Fruit fly (Drosophila melanogaster) whole organism, prepupa: Measurements from ENCODE around the gene Sec15.

Experiments used
- Blimp-1 ChIP-seq: fragments of 200-800 bp; sonication (Bioruptor generic); optimal IDR thresholded peaks from 3 replicates; lab custom pipeline; 2017; ENCODE audit warnings: missing biosample characterization, missing genetic modification characterization, mild to moderate bottlenecking, moderate library complexity, missing genetic modification reagents
- CG10631 ChIP-seq: fragments of 200-800 bp; sonication (Bioruptor generic); optimal IDR thresholded peaks from 2 replicates; lab custom pipeline; 2016; ENCODE audit warnings: missing biosample characterization, missing genetic modification characterization
- CG11294 ChIP-seq: fragments of 200-800 bp; sonication (Bioruptor generic); IDR thresholded peaks from 2 replicates; pipeline ENCODE4 v1.3.6; 2022; ENCODE audit warnings: missing biosample characterization, missing genetic modification characterization
- CG11902 ChIP-seq: fragments of 200-800 bp; sonication (Bioruptor generic); optimal IDR thresholded peaks from 3 replicates; lab custom pipeline; 2016; ENCODE audit warnings: missing biosample characterization, missing genetic modification characterization
- CG15336 ChIP-seq: fragments of 200-800 bp; sonication (Bioruptor generic); IDR thresholded peaks from 2 replicates; pipeline ENCODE4 v1.3.6; 2022; ENCODE audit warnings: missing biosample characterization, missing genetic modification characterization
- CG1621 ChIP-seq: fragments of 200-800 bp; sonication (Bioruptor generic); optimal IDR thresholded peaks from 3 replicates; lab custom pipeline; 2018; ENCODE audit warnings: missing biosample characterization, mild to moderate bottlenecking, missing genetic modification characterization
- CG3032 ChIP-seq: fragments of 200-800 bp; optimal IDR thresholded peaks from 2 replicates; lab custom pipeline; 2019; ENCODE audit warnings: missing biosample characterization, mild to moderate bottlenecking, missing genetic modification characterization, moderate library complexity
- CG32006 ChIP-seq: fragments of 200-800 bp; sonication (Bioruptor generic); optimal IDR thresholded peaks from 3 replicates; lab custom pipeline; 2017; ENCODE audit warnings: missing biosample characterization, mild to moderate bottlenecking, missing genetic modification characterization
- CG34406 ChIP-seq: fragments of 200-800 bp; sonication (Bioruptor generic); optimal IDR thresholded peaks from 3 replicates; lab custom pipeline; 2016; ENCODE audit warnings: missing biosample characterization, missing genetic modification characterization
- CG3919 ChIP-seq: fragments of 200-800 bp; sonication (Bioruptor generic); optimal IDR thresholded peaks from 3 replicates; lab custom pipeline; 2016; ENCODE audit warnings: missing biosample characterization, missing genetic modification characterization
- CG4318 ChIP-seq: fragments of 200-800 bp; sonication (Bioruptor generic); optimal IDR thresholded peaks from 3 replicates; lab custom pipeline; 2017; ENCODE audit warnings: missing biosample characterization, mild to moderate bottlenecking, missing genetic modification characterization
- CG6792 ChIP-seq: fragments of 200-800 bp; sonication (Bioruptor generic); optimal IDR thresholded peaks from 3 replicates; lab custom pipeline; 2016; ENCODE audit warnings: missing biosample characterization, missing genetic modification characterization
- CG6808 ChIP-seq: fragments of 200-800 bp; sonication (Bioruptor generic); optimal IDR thresholded peaks from 3 replicates; lab custom pipeline; 2017; ENCODE audit warnings: missing biosample characterization, missing genetic modification characterization, mild to moderate bottlenecking, moderate library complexity, missing genetic modification reagents
- CG6854 ChIP-seq: fragments of 200-800 bp; sonication (Bioruptor generic); optimal IDR thresholded peaks from 2 replicates; lab custom pipeline; 2017; ENCODE audit warnings: missing biosample characterization, mild to moderate bottlenecking, missing genetic modification characterization
- CG7368 ChIP-seq: fragments of 200-800 bp; sonication (Bioruptor generic); optimal IDR thresholded peaks from 3 replicates; lab custom pipeline; 2016; ENCODE audit warnings: missing biosample characterization, missing genetic modification characterization
- CG8119 ChIP-seq: fragments of 200-800 bp; sonication (Bioruptor generic); IDR thresholded peaks from 3 replicates; pipeline ENCODE4 v1.3.6; 2022; ENCODE audit warnings: missing biosample characterization, missing genetic modification characterization
- CG8319 ChIP-seq: fragments of 200-800 bp; sonication (Bioruptor generic); optimal IDR thresholded peaks from 3 replicates; lab custom pipeline; 2016; ENCODE audit warnings: missing biosample characterization, missing genetic modification characterization
- CG8632 ChIP-seq: fragments of 200-800 bp; sonication (Bioruptor generic); optimal IDR thresholded peaks from 3 replicates; lab custom pipeline; 2016; ENCODE audit warnings: missing biosample characterization, missing genetic modification characterization
- CG9139 ChIP-seq: fragments of 200-800 bp; sonication (Bioruptor generic); optimal IDR thresholded peaks from 3 replicates; lab custom pipeline; 2017; ENCODE audit warnings: missing biosample characterization, mild to moderate bottlenecking, missing genetic modification characterization
- Eip75B ChIP-seq: fragments of 200-800 bp; sonication (Bioruptor generic); optimal IDR thresholded peaks from 3 replicates; lab custom pipeline; 2016; ENCODE audit warnings: missing biosample characterization, missing genetic modification characterization
- Eip78C ChIP-seq: fragments of 200-800 bp; sonication (Bioruptor generic); peaks from one replicate; lab custom pipeline; 2016; ENCODE audit warnings: missing biosample characterization, missing genetic modification characterization
- Eip93F ChIP-seq: fragments of 200-800 bp; sonication (Bioruptor generic); optimal IDR thresholded peaks from 2 replicates; lab custom pipeline; 2016; ENCODE audit warnings: missing biosample characterization, mild to moderate bottlenecking, missing genetic modification characterization
- Ets21C ChIP-seq: fragments of 200-800 bp; sonication (Bioruptor generic); optimal IDR thresholded peaks from 3 replicates; lab custom pipeline; 2016; ENCODE audit warnings: missing biosample characterization, missing genetic modification characterization
- Ets96B ChIP-seq: fragments of 200-800 bp; optimal IDR thresholded peaks from 2 replicates; lab custom pipeline; 2019; ENCODE audit warnings: missing biosample characterization, mild to moderate bottlenecking, missing genetic modification characterization, moderate library complexity
- Gug ChIP-seq: fragments of 200-800 bp; sonication (Bioruptor generic); IDR thresholded peaks from 2 replicates; pipeline ENCODE4 v1.3.6; 2022; ENCODE audit warnings: missing biosample characterization, missing genetic modification characterization
- Hr38 ChIP-seq: sonication (Bioruptor generic); optimal IDR thresholded peaks from 2 replicates; lab custom pipeline; 2016; ENCODE audit warnings: missing biosample characterization, missing genetic modification characterization
- Hr39 ChIP-seq: fragments of 200-800 bp; sonication (Bioruptor generic); optimal IDR thresholded peaks from 2 replicates; lab custom pipeline; 2016; ENCODE audit warnings: missing biosample characterization, missing genetic modification characterization
- Hr4 ChIP-seq: fragments of 200-800 bp; sonication (Bioruptor generic); optimal IDR thresholded peaks from 3 replicates; lab custom pipeline; 2016; ENCODE audit warnings: missing biosample characterization, missing genetic modification characterization
- Met ChIP-seq: fragments of 200-800 bp; sonication (Bioruptor generic); optimal IDR thresholded peaks from 3 replicates; lab custom pipeline; 2016; ENCODE audit warnings: missing biosample characterization, missing genetic modification characterization
- OdsH ChIP-seq: fragments of 200-800 bp; sonication (Bioruptor generic); optimal IDR thresholded peaks from 3 replicates; lab custom pipeline; 2016; ENCODE audit warnings: missing biosample characterization, missing genetic modification characterization
- Smox ChIP-seq: fragments of 200-800 bp; sonication (Bioruptor generic); optimal IDR thresholded peaks from 3 replicates; lab custom pipeline; 2016; ENCODE audit warnings: missing biosample characterization, missing genetic modification characterization
- Sox102F ChIP-seq: fragments of 200-800 bp; sonication (Bioruptor generic); optimal IDR thresholded peaks from 2 replicates; lab custom pipeline; 2016; ENCODE audit warnings: missing biosample characterization, mild to moderate bottlenecking, missing genetic modification characterization
- Sox14 ChIP-seq: fragments of 200-800 bp; sonication (Bioruptor generic); optimal IDR thresholded peaks from 3 replicates; lab custom pipeline; 2016; ENCODE audit warnings: missing biosample characterization, missing genetic modification characterization
- Sox15 ChIP-seq: fragments of 200-800 bp; sonication (Bioruptor generic); optimal IDR thresholded peaks from 3 replicates; lab custom pipeline; 2016; ENCODE audit warnings: missing biosample characterization, missing genetic modification characterization
- achi ChIP-seq: fragments of 200-800 bp; sonication (Bioruptor generic); optimal IDR thresholded peaks from 3 replicates; lab custom pipeline; 2016; ENCODE audit warnings: missing biosample characterization, missing genetic modification characterization
- acj6 ChIP-seq: fragments of 200-800 bp; sonication (Bioruptor generic); optimal IDR thresholded peaks from 3 replicates; lab custom pipeline; 2016; ENCODE audit warnings: missing biosample characterization, missing genetic modification characterization
- dac ChIP-seq: fragments of 200-800 bp; sonication (Bioruptor generic); optimal IDR thresholded peaks from 2 replicates; lab custom pipeline; 2017; ENCODE audit warnings: missing biosample characterization, mild to moderate bottlenecking, missing genetic modification characterization
- dsx ChIP-seq: fragments of 200-800 bp; optimal IDR thresholded peaks from 3 replicates; lab custom pipeline; 2019; ENCODE audit warnings: missing biosample characterization, mild to moderate bottlenecking, missing genetic modification characterization, moderate library complexity; ENCODE audit not compliant: poor library complexity, severe bottlenecking
- esn ChIP-seq: fragments of 200-800 bp; sonication (Bioruptor generic); optimal IDR thresholded peaks from 2 replicates; lab custom pipeline; 2016; ENCODE audit warnings: missing biosample characterization, mild to moderate bottlenecking, missing genetic modification characterization, moderate library complexity
- fd59A ChIP-seq: fragments of 200-800 bp; sonication (Bioruptor generic); optimal IDR thresholded peaks from 2 replicates; lab custom pipeline; 2017; ENCODE audit warnings: missing biosample characterization, mild to moderate bottlenecking, missing genetic modification characterization, missing genetic modification reagents
- fkh ChIP-seq: fragments of 200-800 bp; sonication (Bioruptor generic); optimal IDR thresholded peaks from 3 replicates; lab custom pipeline; 2017; ENCODE audit warnings: missing biosample characterization, mild to moderate bottlenecking, missing genetic modification characterization, moderate library complexity
- lz ChIP-seq: fragments of 200-800 bp; sonication (Bioruptor generic); optimal IDR thresholded peaks from 3 replicates; lab custom pipeline; 2016; ENCODE audit warnings: missing biosample characterization, missing genetic modification characterization
- net ChIP-seq: fragments of 200-800 bp; sonication (Bioruptor generic); optimal IDR thresholded peaks from 3 replicates; lab custom pipeline; 2016; ENCODE audit warnings: missing biosample characterization, missing genetic modification characterization
- salr ChIP-seq, 2 experiments: fragments of 200-800 bp; sonication (Bioruptor generic); optimal IDR thresholded peaks; 3 replicates each; lab custom pipeline; 2016 to 2018; ENCODE audit warnings: missing biosample characterization in 2 of 2, missing genetic modification characterization in 2 of 2, mild to moderate bottlenecking in 1 of 2
- spab ChIP-seq: fragments of 200-800 bp; sonication (Bioruptor generic); optimal IDR thresholded peaks from 2 replicates; lab custom pipeline; 2017; ENCODE audit warnings: missing biosample characterization, mild to moderate bottlenecking, missing genetic modification characterization, missing genetic modification reagents
- ss ChIP-seq, 2 experiments: fragments of 200-800 bp; sonication (Bioruptor generic); optimal IDR thresholded peaks; 2 replicates in 1 of 2; 3 replicates in 1 of 2; lab custom pipeline; 2017 to 2018; ENCODE audit warnings: mild to moderate bottlenecking in 2 of 2, missing biosample characterization in 2 of 2, missing genetic modification characterization in 2 of 2, moderate library complexity in 1 of 2
- svp ChIP-seq: fragments of 200-800 bp; sonication (Bioruptor generic); peaks from one replicate; lab custom pipeline; 2016; ENCODE audit warnings: missing biosample characterization, missing genetic modification characterization
- vri ChIP-seq: fragments of 200-800 bp; sonication (Bioruptor generic); optimal IDR thresholded peaks from 3 replicates; lab custom pipeline; 2016; ENCODE audit warnings: missing biosample characterization, mild to moderate bottlenecking, missing genetic modification characterization

Sec15 gene

DNA sequence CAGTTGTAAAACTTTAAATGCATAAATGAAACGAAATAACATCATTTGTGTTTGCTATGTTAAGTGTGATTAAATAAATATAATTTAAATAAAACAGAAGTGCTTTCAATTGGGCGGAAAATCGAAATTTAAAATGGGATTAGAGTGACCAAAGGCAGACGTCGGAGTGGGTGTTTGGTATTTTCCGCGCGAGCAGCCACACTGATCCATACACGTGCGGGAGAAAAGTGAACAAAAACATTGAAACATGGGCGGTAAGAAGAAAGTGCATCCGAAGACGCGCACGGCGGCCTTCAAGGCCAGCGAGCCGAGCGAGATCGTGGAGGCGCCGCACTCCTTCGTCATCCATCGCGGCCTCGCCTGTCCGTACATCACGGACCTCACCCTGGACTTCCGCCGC lies 8.3 kb upstream of the Sec15 start, which contains the start of gene ppan:
ppan (plus strand) TSS at position 198 of the 400 bp plus-strand sequence.
- TF ChIP-seq Sox14 (GFP tag; lab: Kevin White, UChicago) (peak; percentile 47), esn (peak; percentile 0), Eip78C (GFP tag; lab: Kevin White, UChicago) (peak; percentile 44), dsx (peak; percentile 24), OdsH (GFP tag; lab: Kevin White, UChicago) (no peak)
- TF ChIP-seq, all 60 proteins: peak for 4

- peak; percentile 66 for TF ChIP-seq CG6792 (GFP tag; lab: Kevin White, UChicago)
- TF ChIP-seq CG8319 (GFP tag; lab: Kevin White, UChicago) = peak; percentile 28
- peak; percentile 64 for TF ChIP-seq CG34406 (GFP tag; lab: Kevin White, UChicago)
- peak; percentile 63 for TF ChIP-seq CG3032 (tag; lab: Kevin White, UChicago)
- peak; percentile 52 for TF ChIP-seq CG7368 (GFP tag; lab: Kevin White, UChicago)
- no peak for TF ChIP-seq CG4318 (GFP tag; lab: Kevin White, UChicago)
- no peak for TF ChIP-seq Blimp-1
- peak; percentile 63 for TF ChIP-seq lz
- TF ChIP-seq CG8632 (GFP tag; lab: Kevin White, UChicago) = peak; percentile 62
- TF ChIP-seq CG9139 (GFP tag; lab: Kevin White, UChicago) = no peak
- peak; percentile 83 for TF ChIP-seq OdsH (GFP tag; lab: Kevin White, UChicago)
- no peak for TF ChIP-seq CG3919 (GFP tag; lab: Kevin White, UChicago)
- TF ChIP-seq vri = peak; percentile 67
- TF ChIP-seq Gug (GFP tag; lab: Robert Waterston, UW) = peak; percentile 67
- TF ChIP-seq fkh (GFP tag; lab: Kevin White, UChicago) = peak; percentile 96
- peak; percentile 95 for TF ChIP-seq Eip78C (GFP tag; lab: Kevin White, UChicago)
- no peak for TF ChIP-seq Ets21C (GFP tag; lab: Kevin White, UChicago)
- peak; percentile 91 for TF ChIP-seq Hr4
- TF ChIP-seq CG6808 (GFP tag; lab: Kevin White, UChicago) = no peak
- TF ChIP-seq svp (GFP tag; lab: Kevin White, UChicago) = peak; percentile 81
- peak; percentile 72 for TF ChIP-seq Sox14 (GFP tag; lab: Kevin White, UChicago)
- peak; percentile 84 for TF ChIP-seq CG32006 (GFP tag; lab: Kevin White, UChicago)
- peak; percentile 76 for TF ChIP-seq acj6 (GFP tag; lab: Kevin White, UChicago)
- peak; percentile 75 for TF ChIP-seq achi (GFP tag; lab: Kevin White, UChicago)
- TF ChIP-seq CG8119 (GFP tag; lab: Robert Waterston, UW) = peak; percentile 90
- peak; percentile 93 for TF ChIP-seq CG15336 (GFP tag; lab: Robert Waterston, UW)
- no peak for TF ChIP-seq Met (GFP tag; lab: Kevin White, UChicago)
- TF ChIP-seq Smox (GFP tag; lab: Kevin White, UChicago) = no peak
- no peak for TF ChIP-seq Eip93F (GFP tag; lab: Kevin White, UChicago)
- no peak for TF ChIP-seq Sox102F (GFP tag; lab: Kevin White, UChicago)
- TF ChIP-seq Sox15 = peak; percentile 51
- TF ChIP-seq salr (GFP tag; optimal IDR thresholded peaks at IDR 0.05; lab: Kevin White, UChicago) = peak; percentile 51 to 66
- peak; percentile 57 for TF ChIP-seq CG1621 (tag; lab: Kevin White, UChicago)
- no peak for TF ChIP-seq Hr38 (GFP tag; lab: Kevin White, UChicago)
- peak; percentile 62; the same call in 1 of the 2 replicates for TF ChIP-seq CG11294 (GFP tag; lab: Robert Waterston, UW)
- TF ChIP-seq CG11902 (GFP tag; lab: Kevin White, UChicago) = peak; percentile 25
- peak; percentile 76 for TF ChIP-seq Eip75B (GFP tag; lab: Kevin White, UChicago)
- TF ChIP-seq dsx = peak; percentile 25
- peak; percentile 70 for TF ChIP-seq Hr39 (GFP tag; lab: Kevin White, UChicago)
- TF ChIP-seq ss (GFP tag; optimal IDR thresholded peaks at IDR 0.05; lab: Kevin White, UChicago) = no peak
- peak; percentile 70 for TF ChIP-seq esn
- TF ChIP-seq CG6854 (GFP tag; lab: Kevin White, UChicago) = no peak
- TF ChIP-seq dac (GFP tag; lab: Kevin White, UChicago) = peak; percentile 52
- peak; percentile 78 for TF ChIP-seq net (GFP tag; lab: Kevin White, UChicago)
- TF ChIP-seq spab = no peak
- peak; percentile 65 for TF ChIP-seq Ets96B (tag; lab: Kevin White, UChicago)
- peak; percentile 50 for TF ChIP-seq CG10631 (GFP tag; lab: Kevin White, UChicago)
- TF ChIP-seq fd59A (GFP tag; lab: Kevin White, UChicago) = peak; percentile 6
These were observed 5.1 kb upstream of the Sec15 start for dm6 chr3R:21112742-21113465.
